Fruit fly (Drosophila melanogaster) whole organism, adult: Measurements from ENCODE around the gene CG33307.

Experiments used
- CG12768 ChIP-seq: fragments of 200-800 bp; sonication (Bioruptor generic); optimal IDR thresholded peaks from 2 replicates; lab custom pipeline; 2017; ENCODE audit warnings: missing biosample characterization, missing genetic modification characterization, mild to moderate bottlenecking, moderate library complexity, missing genetic modification reagents
- CG7101 ChIP-seq: fragments of 200-800 bp; sonication (Bioruptor generic); optimal IDR thresholded peaks from 2 replicates; lab custom pipeline; 2018; ENCODE audit warnings: missing biosample characterization, mild to moderate bottlenecking, missing genetic modification characterization, moderate library complexity
- Crg-1 ChIP-seq: fragments of 200-800 bp; sonication (Bioruptor generic); optimal IDR thresholded peaks from 2 replicates; lab custom pipeline; 2016; ENCODE audit warnings: missing biosample characterization, missing genetic modification characterization
- Hr96 ChIP-seq: fragments of 200-800 bp; sonication (Bioruptor generic); optimal IDR thresholded peaks from 2 replicates; lab custom pipeline; 2016; ENCODE audit warnings: missing biosample characterization, missing genetic modification characterization
- cic ChIP-seq: fragments of 200-800 bp; sonication (Bioruptor generic); optimal IDR thresholded peaks from 2 replicates; lab custom pipeline; 2017; ENCODE audit warnings: missing biosample characterization, mild to moderate bottlenecking, missing genetic modification characterization, moderate library complexity
- kay ChIP-seq: fragments of 200-800 bp; sonication (Bioruptor generic); peaks from one replicate; lab custom pipeline; 2016; ENCODE audit warnings: missing biosample characterization, missing genetic modification characterization, borderline replicate concordance
- ovo ChIP-seq: fragments of 200-800 bp; sonication (Bioruptor generic); optimal IDR thresholded peaks from 2 replicates; lab custom pipeline; 2016; ENCODE audit warnings: missing biosample characterization, missing genetic modification characterization
- pad ChIP-seq: fragments of 200-800 bp; sonication (Bioruptor generic); optimal IDR thresholded peaks from 3 replicates; lab custom pipeline; 2017; ENCODE audit warnings: missing biosample characterization, missing genetic modification characterization, mild to moderate bottlenecking, moderate library complexity, missing genetic modification reagents
- tj ChIP-seq: fragments of 200-800 bp; sonication (Bioruptor generic); optimal IDR thresholded peaks from 3 replicates; lab custom pipeline; 2017; ENCODE audit warnings: missing biosample characterization, mild to moderate bottlenecking, missing genetic modification characterization, moderate library complexity

DNA sequence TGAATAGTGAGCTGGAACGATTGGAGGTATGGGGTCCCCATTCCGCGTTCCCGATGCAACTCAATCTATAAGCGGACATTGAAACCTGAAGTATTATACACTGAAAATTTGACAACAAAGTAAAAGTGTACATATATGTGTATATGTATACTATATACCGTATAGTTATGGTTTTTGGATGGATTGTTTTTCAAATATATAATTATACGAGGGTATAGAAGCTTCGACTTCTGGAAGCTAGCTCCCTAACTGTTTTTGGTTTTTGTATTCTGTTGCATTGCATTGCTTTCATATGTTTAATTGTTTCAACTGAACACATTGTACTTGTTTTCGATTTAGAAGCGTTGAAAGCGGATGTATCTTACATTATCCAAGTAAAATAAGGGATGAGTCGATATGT lies 28.2 kb downstream of the CG33307 start, which contains the start of gene CG16888:
- TF ChIP-seq pad, result no peak
- no peak for TF ChIP-seq kay (GFP tag; lab: Kevin White, UChicago)
- TF ChIP-seq Crg-1, result no peak
- no peak for TF ChIP-seq cic (GFP tag; lab: Kevin White, UChicago)
- no peak for TF ChIP-seq CG7101 (tag; lab: Kevin White, UChicago)
- no peak for TF ChIP-seq CG12768
- TF ChIP-seq ovo (GFP tag; lab: Kevin White, UChicago), result no peak
- TF ChIP-seq tj (GFP tag; lab: Kevin White, UChicago), result no peak
- no peak for TF ChIP-seq Hr96 (GFP tag; lab: Kevin White, UChicago)
